Worm (Caenorhabditis elegans) whole organism, L4 larva: ENCODE data around the gene C02B8.3.
"Not testable (repeated sequence)": the region's sequence is repeated elsewhere in the genome, so short reads cannot be mapped to it uniquely, and the experiment has no call there.

Experiments
- D1046.2 ChIP-seq: fragments of 200-800 bp; sonication (Bioruptor generic); IDR thresholded peaks from 2 replicates; pipeline ENCODE4 v1.3.6; 2022; ENCODE audit warnings: missing genetic modification characterization, missing compliant biosample characterization
- F26F4.8 ChIP-seq: fragments of 200-800 bp; sonication (Bioruptor generic); conservative IDR thresholded peaks from 2 replicates; pipeline ENCODE4 v1.3.6; 2022; ENCODE audit warnings: missing genetic modification characterization, missing compliant biosample characterization
- F37D6.2 ChIP-seq: sonication (generic microtip); optimal IDR thresholded peaks from 2 replicates; lab custom pipeline; 2016; ENCODE audit warnings: mild to moderate bottlenecking, missing genetic modification characterization, missing compliant biosample characterization
- Y105C5A.15 ChIP-seq: fragments of 200-800 bp; sonication (Bioruptor generic); IDR thresholded peaks from 2 replicates; pipeline ENCODE4 v1.3.6; 2022; ENCODE audit warnings: missing genetic modification characterization, missing compliant biosample characterization
- aha-1 ChIP-seq: fragments of 150-350 bp; peaks from one replicate; lab custom pipeline; 2014; ENCODE audit warnings: missing biosample characterization, missing genetic modification characterization
- dmd-8 ChIP-seq: fragments of 200-800 bp; sonication (Bioruptor generic); IDR thresholded peaks from 2 replicates; pipeline ENCODE4 v1.3.6; 2022; ENCODE audit warnings: missing genetic modification characterization, missing compliant biosample characterization
- dmd-9 ChIP-seq: fragments of 200-800 bp; sonication (Bioruptor generic); IDR thresholded peaks from 2 replicates; pipeline ENCODE4 v1.3.6; 2022; ENCODE audit warnings: missing genetic modification reagents, missing genetic modification characterization, missing compliant biosample characterization
- egl-43 ChIP-seq: fragments of 200-800 bp; sonication (Bioruptor generic); IDR thresholded peaks from 2 replicates; pipeline ENCODE4 v1.3.6; 2022; ENCODE audit warnings: missing genetic modification reagents, missing genetic modification characterization, missing compliant biosample characterization
- lim-7 ChIP-seq: fragments of 200-800 bp; sonication (Bioruptor generic); IDR thresholded peaks from 2 replicates; pipeline ENCODE4 v1.3.6; 2022; ENCODE audit warnings: missing genetic modification characterization, missing compliant biosample characterization
- madf-5 ChIP-seq, 2 experiments: fragments of 200-800 bp; sonication (Bioruptor generic); IDR thresholded peaks; 2 replicates each; pipeline ENCODE4 v1.3.6; 2022; ENCODE audit warnings: missing compliant biosample characterization in 2 of 2, missing genetic modification characterization in 2 of 2
- pha-4 ChIP-seq, 2 experiments: fragments of 150-350 bp in 1 of 2; fragments of 200-800 bp in 1 of 2; sonication (Bioruptor generic) in 1 of 2; IDR thresholded peaks in 1 of 2; optimal IDR thresholded peaks in 1 of 2; 2 replicates each; pipeline versions ENCODE4 v1.3.6 to Lab custom; 2014 to 2022; ENCODE audit warnings: missing genetic modification characterization in 2 of 2, missing genetic modification reagents in 2 of 2, missing biosample characterization in 1 of 2, missing compliant biosample characterization in 1 of 2
- saeg-2 ChIP-seq: fragments of 200-800 bp; sonication (Bioruptor generic); IDR thresholded peaks from 2 replicates; pipeline ENCODE4 v1.3.6; 2022; ENCODE audit warnings: missing genetic modification reagents, missing genetic modification characterization, missing compliant biosample characterization
- set-16 ChIP-seq: fragments of 200-800 bp; sonication (Bioruptor generic); IDR thresholded peaks from 2 replicates; pipeline ENCODE4 v1.3.6; 2022; ENCODE audit warnings: missing genetic modification reagents, missing genetic modification characterization, missing compliant biosample characterization
- zfp-3 ChIP-seq: fragments of 200-800 bp; sonication (Bioruptor generic); conservative IDR thresholded peaks from 2 replicates; pipeline ENCODE4 v1.3.6; 2022; ENCODE audit warnings: missing genetic modification reagents, missing genetic modification characterization, missing compliant biosample characterization

Gene C02B8.3

DNA sequence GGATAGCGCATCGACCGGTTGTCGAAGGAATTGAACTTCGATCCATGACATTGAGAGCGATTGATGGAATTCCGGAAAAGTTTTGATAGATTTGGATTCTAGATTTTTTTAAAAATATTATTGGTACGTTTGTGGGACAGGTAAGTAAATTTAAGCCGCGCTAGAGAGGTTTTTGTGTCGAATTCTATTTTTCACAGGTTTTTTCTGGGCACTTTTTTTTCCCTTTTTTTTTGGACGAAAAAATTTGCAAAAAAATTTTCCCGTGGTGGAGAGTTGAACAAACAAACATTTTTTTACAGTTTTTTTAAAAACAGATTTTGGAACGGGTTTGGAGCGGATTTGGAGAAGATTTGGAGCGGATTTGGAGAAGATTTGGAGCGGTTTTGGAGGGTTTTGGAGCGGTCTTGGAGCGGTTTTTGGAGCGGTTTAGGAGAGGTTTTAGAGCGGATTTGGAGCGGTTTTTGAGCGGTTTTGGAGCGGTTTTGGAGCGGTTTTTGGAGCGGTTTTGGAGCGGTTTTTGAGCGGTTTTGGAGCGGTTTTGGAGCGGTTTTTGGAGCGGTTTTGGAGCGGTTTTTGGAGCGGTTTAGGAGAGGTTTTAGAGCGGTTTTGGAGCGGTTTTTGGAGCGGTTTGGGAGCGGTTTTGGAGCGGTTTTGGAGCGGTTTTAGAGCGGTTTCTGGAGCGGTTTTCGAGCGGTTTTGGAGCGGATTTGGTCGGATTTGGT, 42.5 kb downstream of the C02B8.3 start, which contains the start of gene C17H11.4:
Gene C17H11.4, minus strand, starts transcription at position 51 of the 722 bp plus-strand sequence.
- 0 out of 2 replicates have a peak, but pooled peaks have one; percentile 11 for TF ChIP-seq lim-7
- TF ChIP-seq madf-5 (GFP tag; IDR thresholded peaks at IDR 0.05; lab: Robert Waterston, UW), result 0 out of 4 replicates have a peak, but pooled peaks of 1 of the 2 experiments have one; percentile 16
- 0 out of 2 replicates have a peak, but pooled peaks have one; percentile 53 for TF ChIP-seq dmd-9
- peak; percentile 96 for TF ChIP-seq set-16 (GFP tag; lab: Robert Waterston, UW)
- TF ChIP-seq D1046.2, result 0 out of 2 replicates have a peak, but pooled peaks have one; percentile 55
- peak; percentile 72; the same call in 1 of the 2 replicates for TF ChIP-seq Y105C5A.15 (GFP tag; lab: Robert Waterston, UW)
- peak; percentile 40; the same call in 1 of the 2 replicates for TF ChIP-seq pha-4 (GFP tag; IDR thresholded peaks at IDR 0.05; lab: Robert Waterston, UW)
- TF ChIP-seq pha-4 (tag; optimal IDR thresholded peaks at IDR 0.05; lab: Kevin White, UChicago), result not testable (repeated sequence)
- TF ChIP-seq dmd-8 (GFP tag; lab: Robert Waterston, UW), result peak; percentile 62; the same call in 1 of the 2 replicates
- peak; percentile 79 for TF ChIP-seq egl-43 (GFP tag; lab: Robert Waterston, UW)
- 0 out of 2 replicates have a peak, but pooled peaks have one; percentile 17 for TF ChIP-seq saeg-2 (GFP tag; lab: Robert Waterston, UW)
- 0 out of 2 replicates have a peak, but pooled peaks have one; percentile 24 for TF ChIP-seq zfp-3 (GFP tag; lab: Robert Waterston, UW)
- 0 out of 2 replicates have a peak, but pooled peaks have one; percentile 15 for TF ChIP-seq F26F4.8

DNA sequence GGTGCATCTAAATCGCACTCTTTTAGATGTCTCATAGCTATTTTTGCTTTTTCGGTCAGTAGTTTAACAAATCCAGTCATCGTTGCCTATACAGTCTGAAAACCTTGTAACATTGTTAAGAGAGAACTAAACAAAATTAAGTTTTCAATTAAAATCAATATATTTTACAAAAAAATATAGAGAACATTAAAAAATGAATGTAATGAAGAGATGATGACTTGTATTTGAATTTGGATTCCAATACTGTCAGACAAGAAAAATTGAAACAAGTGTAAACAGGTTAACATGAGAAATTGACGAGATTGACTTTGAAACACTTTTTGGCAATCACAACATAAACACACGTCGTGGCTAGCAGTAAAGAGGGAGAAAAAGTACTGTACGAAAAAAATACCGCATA, 45.8 kb downstream of the C02B8.3 start, which contains the start of gene C17H11.5:
Gene C17H11.5, minus strand, starts transcription at position 101 of the 400 bp plus-strand sequence.
- TF ChIP-seq F37D6.2 (tag; lab: Kevin White, UChicago) (no peak), aha-1 (tag; lab: Kevin White, UChicago) (peak; percentile 76)
